Worm (Caenorhabditis elegans) whole organism, L3 larva: Measurements from ENCODE around the gene sdz-10.

Experiments
- ceh-28 ChIP-seq: fragments of 150-350 bp; optimal IDR thresholded peaks from 2 replicates; lab custom pipeline; 2014; ENCODE audit warnings: missing biosample characterization, missing genetic modification reagents, missing genetic modification characterization
- egl-27 ChIP-seq: sonication (generic microtip); optimal IDR thresholded peaks from 4 replicates; lab custom pipeline; 2017; ENCODE audit warnings: missing biosample characterization, missing genetic modification reagents, missing genetic modification characterization
- eor-1 ChIP-seq, 2 experiments: fragments of 150-350 bp; optimal IDR thresholded peaks; 2 replicates each; lab custom pipeline; 2014 to 2018; ENCODE audit warnings: missing biosample characterization in 2 of 2, missing genetic modification characterization in 2 of 2
- mdl-1 ChIP-seq: fragments of 150-350 bp; optimal IDR thresholded peaks from 2 replicates; lab custom pipeline; 2014; ENCODE audit warnings: missing biosample characterization, missing genetic modification characterization
- nhr-11 ChIP-seq: fragments of 150-350 bp; optimal IDR thresholded peaks from 2 replicates; lab custom pipeline; 2014; ENCODE audit warnings: missing biosample characterization, missing genetic modification characterization
- nhr-28 ChIP-seq: fragments of 150-350 bp; optimal IDR thresholded peaks from 2 replicates; lab custom pipeline; 2014; ENCODE audit warnings: missing biosample characterization, missing genetic modification characterization
- nhr-67 ChIP-seq: fragments of 150-350 bp; optimal IDR thresholded peaks from 2 replicates; lab custom pipeline; 2014; ENCODE audit warnings: missing biosample characterization, missing genetic modification characterization
- ztf-4 ChIP-seq: fragments of 150-350 bp; optimal IDR thresholded peaks from 2 replicates; lab custom pipeline; 2014; ENCODE audit warnings: missing biosample characterization, missing genetic modification characterization

ce11 chrII:2734735-2735134 lies 37.3 kb downstream of the sdz-10 start:
- no peak for TF ChIP-seq ceh-28 (tag; lab: Kevin White, UChicago)
- TF ChIP-seq eor-1 (tag; optimal IDR thresholded peaks at IDR 0.05; lab: Kevin White, UChicago), result no peak
- TF ChIP-seq nhr-67 (tag; lab: Kevin White, UChicago), result no peak
- no peak for TF ChIP-seq mdl-1 (tag; lab: Kevin White, UChicago)
- no peak for TF ChIP-seq ztf-4 (tag; lab: Kevin White, UChicago)
- TF ChIP-seq nhr-28, result no peak
- TF ChIP-seq egl-27 (tag; lab: Kevin White, UChicago), result no peak
- no peak for TF ChIP-seq nhr-11 (tag; lab: Kevin White, UChicago)
